Fruit fly (Drosophila melanogaster) whole organism, prepupa: Measurements from ENCODE around the gene gpp.

ENCODE experiments used
- Blimp-1 ChIP-seq: fragments of 200-800 bp; sonication (Bioruptor generic); optimal IDR thresholded peaks from 3 replicates; lab custom pipeline; 2017; ENCODE audit warnings: missing biosample characterization, missing genetic modification characterization, mild to moderate bottlenecking, moderate library complexity, missing genetic modification reagents
- CG10631 ChIP-seq: fragments of 200-800 bp; sonication (Bioruptor generic); optimal IDR thresholded peaks from 2 replicates; lab custom pipeline; 2016; ENCODE audit warnings: missing biosample characterization, missing genetic modification characterization
- CG11294 ChIP-seq: fragments of 200-800 bp; sonication (Bioruptor generic); IDR thresholded peaks from 2 replicates; pipeline ENCODE4 v1.3.6; 2022; ENCODE audit warnings: missing biosample characterization, missing genetic modification characterization
- CG11762 ChIP-seq: fragments of 200-800 bp; sonication (Bioruptor generic); optimal IDR thresholded peaks from 3 replicates; lab custom pipeline; 2016; ENCODE audit warnings: missing biosample characterization, missing genetic modification characterization; ENCODE audit not compliant: insufficient read depth
- CG15336 ChIP-seq: fragments of 200-800 bp; sonication (Bioruptor generic); IDR thresholded peaks from 2 replicates; pipeline ENCODE4 v1.3.6; 2022; ENCODE audit warnings: missing biosample characterization, missing genetic modification characterization
- CG1621 ChIP-seq: fragments of 200-800 bp; sonication (Bioruptor generic); optimal IDR thresholded peaks from 3 replicates; lab custom pipeline; 2018; ENCODE audit warnings: missing biosample characterization, mild to moderate bottlenecking, missing genetic modification characterization
- CG32006 ChIP-seq: fragments of 200-800 bp; sonication (Bioruptor generic); optimal IDR thresholded peaks from 3 replicates; lab custom pipeline; 2017; ENCODE audit warnings: missing biosample characterization, mild to moderate bottlenecking, missing genetic modification characterization
- CG4318 ChIP-seq: fragments of 200-800 bp; sonication (Bioruptor generic); optimal IDR thresholded peaks from 3 replicates; lab custom pipeline; 2017; ENCODE audit warnings: missing biosample characterization, mild to moderate bottlenecking, missing genetic modification characterization
- CG6163 ChIP-seq: fragments of 200-800 bp; sonication (Bioruptor generic); IDR thresholded peaks from 3 replicates; pipeline ENCODE4 v1.3.6; 2022; ENCODE audit warnings: missing biosample characterization, missing genetic modification characterization
- CG6276 ChIP-seq: fragments of 200-800 bp; sonication (Bioruptor generic); optimal IDR thresholded peaks from 2 replicates; lab custom pipeline; 2017; ENCODE audit warnings: missing biosample characterization, mild to moderate bottlenecking, missing genetic modification characterization
- CG6792 ChIP-seq: fragments of 200-800 bp; sonication (Bioruptor generic); optimal IDR thresholded peaks from 3 replicates; lab custom pipeline; 2016; ENCODE audit warnings: missing biosample characterization, missing genetic modification characterization
- CG6808 ChIP-seq: fragments of 200-800 bp; sonication (Bioruptor generic); optimal IDR thresholded peaks from 3 replicates; lab custom pipeline; 2017; ENCODE audit warnings: missing biosample characterization, missing genetic modification characterization, mild to moderate bottlenecking, moderate library complexity, missing genetic modification reagents
- CG6854 ChIP-seq: fragments of 200-800 bp; sonication (Bioruptor generic); optimal IDR thresholded peaks from 2 replicates; lab custom pipeline; 2017; ENCODE audit warnings: missing biosample characterization, mild to moderate bottlenecking, missing genetic modification characterization
- CG7368 ChIP-seq: fragments of 200-800 bp; sonication (Bioruptor generic); optimal IDR thresholded peaks from 3 replicates; lab custom pipeline; 2016; ENCODE audit warnings: missing biosample characterization, missing genetic modification characterization
- CG8119 ChIP-seq: fragments of 200-800 bp; sonication (Bioruptor generic); IDR thresholded peaks from 3 replicates; pipeline ENCODE4 v1.3.6; 2022; ENCODE audit warnings: missing biosample characterization, missing genetic modification characterization
- CG8319 ChIP-seq: fragments of 200-800 bp; sonication (Bioruptor generic); optimal IDR thresholded peaks from 3 replicates; lab custom pipeline; 2016; ENCODE audit warnings: missing biosample characterization, missing genetic modification characterization
- CG9139 ChIP-seq: fragments of 200-800 bp; sonication (Bioruptor generic); optimal IDR thresholded peaks from 3 replicates; lab custom pipeline; 2017; ENCODE audit warnings: missing biosample characterization, mild to moderate bottlenecking, missing genetic modification characterization
- Eip75B ChIP-seq: fragments of 200-800 bp; sonication (Bioruptor generic); optimal IDR thresholded peaks from 3 replicates; lab custom pipeline; 2016; ENCODE audit warnings: missing biosample characterization, missing genetic modification characterization
- Eip78C ChIP-seq: fragments of 200-800 bp; sonication (Bioruptor generic); peaks from one replicate; lab custom pipeline; 2016; ENCODE audit warnings: missing biosample characterization, missing genetic modification characterization
- Eip93F ChIP-seq: fragments of 200-800 bp; sonication (Bioruptor generic); optimal IDR thresholded peaks from 2 replicates; lab custom pipeline; 2016; ENCODE audit warnings: missing biosample characterization, mild to moderate bottlenecking, missing genetic modification characterization
- Ets96B ChIP-seq: fragments of 200-800 bp; optimal IDR thresholded peaks from 2 replicates; lab custom pipeline; 2019; ENCODE audit warnings: missing biosample characterization, mild to moderate bottlenecking, missing genetic modification characterization, moderate library complexity
- Gug ChIP-seq: fragments of 200-800 bp; sonication (Bioruptor generic); IDR thresholded peaks from 2 replicates; pipeline ENCODE4 v1.3.6; 2022; ENCODE audit warnings: missing biosample characterization, missing genetic modification characterization
- Hr38 ChIP-seq: sonication (Bioruptor generic); optimal IDR thresholded peaks from 2 replicates; lab custom pipeline; 2016; ENCODE audit warnings: missing biosample characterization, missing genetic modification characterization
- Hr39 ChIP-seq: fragments of 200-800 bp; sonication (Bioruptor generic); optimal IDR thresholded peaks from 2 replicates; lab custom pipeline; 2016; ENCODE audit warnings: missing biosample characterization, missing genetic modification characterization
- Hr4 ChIP-seq: fragments of 200-800 bp; sonication (Bioruptor generic); optimal IDR thresholded peaks from 3 replicates; lab custom pipeline; 2016; ENCODE audit warnings: missing biosample characterization, missing genetic modification characterization
- Met ChIP-seq: fragments of 200-800 bp; sonication (Bioruptor generic); optimal IDR thresholded peaks from 3 replicates; lab custom pipeline; 2016; ENCODE audit warnings: missing biosample characterization, missing genetic modification characterization
- Smox ChIP-seq: fragments of 200-800 bp; sonication (Bioruptor generic); optimal IDR thresholded peaks from 3 replicates; lab custom pipeline; 2016; ENCODE audit warnings: missing biosample characterization, missing genetic modification characterization
- Sox102F ChIP-seq: fragments of 200-800 bp; sonication (Bioruptor generic); optimal IDR thresholded peaks from 2 replicates; lab custom pipeline; 2016; ENCODE audit warnings: missing biosample characterization, mild to moderate bottlenecking, missing genetic modification characterization
- Sox14 ChIP-seq: fragments of 200-800 bp; sonication (Bioruptor generic); optimal IDR thresholded peaks from 3 replicates; lab custom pipeline; 2016; ENCODE audit warnings: missing biosample characterization, missing genetic modification characterization
- achi ChIP-seq: fragments of 200-800 bp; sonication (Bioruptor generic); optimal IDR thresholded peaks from 3 replicates; lab custom pipeline; 2016; ENCODE audit warnings: missing biosample characterization, missing genetic modification characterization
- acj6 ChIP-seq: fragments of 200-800 bp; sonication (Bioruptor generic); optimal IDR thresholded peaks from 3 replicates; lab custom pipeline; 2016; ENCODE audit warnings: missing biosample characterization, missing genetic modification characterization
- cyc ChIP-seq: fragments of 200-800 bp; sonication (Bioruptor generic); optimal IDR thresholded peaks from 3 replicates; lab custom pipeline; 2016; ENCODE audit warnings: missing biosample characterization, missing genetic modification characterization
- dsx ChIP-seq: fragments of 200-800 bp; optimal IDR thresholded peaks from 3 replicates; lab custom pipeline; 2019; ENCODE audit warnings: missing biosample characterization, mild to moderate bottlenecking, missing genetic modification characterization, moderate library complexity; ENCODE audit not compliant: poor library complexity, severe bottlenecking
- esn ChIP-seq: fragments of 200-800 bp; sonication (Bioruptor generic); optimal IDR thresholded peaks from 2 replicates; lab custom pipeline; 2016; ENCODE audit warnings: missing biosample characterization, mild to moderate bottlenecking, missing genetic modification characterization, moderate library complexity
- fd59A ChIP-seq: fragments of 200-800 bp; sonication (Bioruptor generic); optimal IDR thresholded peaks from 2 replicates; lab custom pipeline; 2017; ENCODE audit warnings: missing biosample characterization, mild to moderate bottlenecking, missing genetic modification characterization, missing genetic modification reagents
- fkh ChIP-seq: fragments of 200-800 bp; sonication (Bioruptor generic); optimal IDR thresholded peaks from 3 replicates; lab custom pipeline; 2017; ENCODE audit warnings: missing biosample characterization, mild to moderate bottlenecking, missing genetic modification characterization, moderate library complexity
- lz ChIP-seq: fragments of 200-800 bp; sonication (Bioruptor generic); optimal IDR thresholded peaks from 3 replicates; lab custom pipeline; 2016; ENCODE audit warnings: missing biosample characterization, missing genetic modification characterization
- ss ChIP-seq, 2 experiments: fragments of 200-800 bp; sonication (Bioruptor generic); optimal IDR thresholded peaks; 2 replicates in 1 of 2; 3 replicates in 1 of 2; lab custom pipeline; 2017 to 2018; ENCODE audit warnings: mild to moderate bottlenecking in 2 of 2, missing biosample characterization in 2 of 2, missing genetic modification characterization in 2 of 2, moderate library complexity in 1 of 2
- svp ChIP-seq: fragments of 200-800 bp; sonication (Bioruptor generic); peaks from one replicate; lab custom pipeline; 2016; ENCODE audit warnings: missing biosample characterization, missing genetic modification characterization
- topi ChIP-seq: fragments of 200-800 bp; sonication (Bioruptor generic); optimal IDR thresholded peaks from 3 replicates; lab custom pipeline; 2016; ENCODE audit warnings: missing biosample characterization, missing genetic modification characterization
- vri ChIP-seq: fragments of 200-800 bp; sonication (Bioruptor generic); optimal IDR thresholded peaks from 3 replicates; lab custom pipeline; 2016; ENCODE audit warnings: missing biosample characterization, mild to moderate bottlenecking, missing genetic modification characterization

The gpp gene

DNA sequence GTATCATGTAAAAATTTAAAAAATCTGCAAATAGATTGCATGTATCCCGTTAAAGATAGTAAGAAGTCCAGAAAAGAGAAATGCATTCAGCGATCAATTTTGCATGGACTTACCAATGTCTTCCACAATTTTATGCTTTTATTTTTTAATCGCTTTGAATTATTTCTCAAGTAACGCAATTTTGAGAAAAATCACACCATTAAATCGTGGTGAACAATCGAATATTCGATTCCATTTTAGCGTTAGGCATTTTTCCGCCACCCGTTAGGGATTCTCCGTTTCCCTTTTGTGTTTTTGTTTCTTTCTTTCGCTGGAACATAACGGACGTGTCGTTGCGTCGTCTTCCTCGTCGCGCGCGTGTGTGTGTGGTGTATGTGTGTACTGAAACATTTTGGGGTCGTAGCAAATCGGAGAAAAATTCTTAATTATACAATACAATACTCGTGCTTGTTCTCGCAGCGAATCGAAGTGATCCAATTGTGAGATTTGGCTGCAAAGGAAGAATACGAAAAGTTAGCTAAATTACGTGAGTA lies at the start of gene gpp:
gpp (plus strand) TSS at position 290 of the 533 bp plus-strand sequence.
- TF ChIP-seq CG1621 (tag; lab: Kevin White, UChicago) (peak; percentile 10), dsx (GFP tag; lab: Kevin White, UChicago) (peak; percentile 59), Hr39 (GFP tag; lab: Kevin White, UChicago) (no peak), Eip93F (no peak), CG7368 (GFP tag; lab: Kevin White, UChicago) (peak; percentile 13), Ets96B (tag; lab: Kevin White, UChicago) (no peak), CG15336 (GFP tag; lab: Robert Waterston, UW) (no peak), fd59A (GFP tag; lab: Kevin White, UChicago) (no peak), svp (peak; percentile 69), CG32006 (GFP tag; lab: Kevin White, UChicago) (no peak), Eip78C (GFP tag; lab: Kevin White, UChicago) (peak; percentile 72), Smox (no peak), CG11762 (no peak), CG6854 (GFP tag; lab: Kevin White, UChicago) (peak; percentile 41), vri (GFP tag; lab: Kevin White, UChicago) (peak; percentile 36), Blimp-1 (GFP tag; lab: Kevin White, UChicago) (no peak), esn (GFP tag; lab: Kevin White, UChicago) (peak; percentile 13), ss (GFP tag; optimal IDR thresholded peaks at IDR 0.05; lab: Kevin White, UChicago) (peak in 1 of 2 experiments; percentile 19), cyc (GFP tag; lab: Kevin White, UChicago) (no peak), Hr4 (GFP tag; lab: Kevin White, UChicago) (no peak), CG6276 (GFP tag; lab: Kevin White, UChicago) (no peak), CG6792 (GFP tag; lab: Kevin White, UChicago) (no peak), CG6163 (GFP tag; lab: Robert Waterston, UW) (no peak), Sox14 (GFP tag; lab: Kevin White, UChicago) (peak; percentile 4), Sox102F (peak; percentile 29), Hr38 (GFP tag; lab: Kevin White, UChicago) (no peak)

- TF ChIP-seq CG11294 (peak; percentile 14; the same call in 1 of the 2 replicates), CG4318 (GFP tag; lab: Kevin White, UChicago) (no peak), Eip78C (GFP tag; lab: Kevin White, UChicago) (no peak), CG11762 (peak; percentile 24), CG9139 (GFP tag; lab: Kevin White, UChicago) (no peak), acj6 (no peak), Eip75B (no peak), esn (GFP tag; lab: Kevin White, UChicago) (peak; percentile 32), Eip93F (no peak), cyc (GFP tag; lab: Kevin White, UChicago) (peak; percentile 32), lz (peak; percentile 46), Hr39 (GFP tag; lab: Kevin White, UChicago) (no peak)
Measured at dm6 chr3R:6368100-6368499, 38.6 kb upstream of the gpp start, which contains the start of gene CG42724. Gene CG42724, minus strand, starts transcription at chr3R:6368288.

dm6 chr3R:6368550-6369238 lies 38.0 kb upstream of the gpp start, which contains the start of gene CG10286:
Gene CG10286, plus strand, starts transcription at chr3R:6368965.
- TF ChIP-seq Smox: no peak
- TF ChIP-seq CG15336 (GFP tag; lab: Robert Waterston, UW): 0 out of 2 replicates have a peak, but pooled peaks have one; percentile 23
- peak; percentile 24 for TF ChIP-seq acj6
- TF ChIP-seq fkh: no peak
- no peak for TF ChIP-seq Sox102F
- no peak for TF ChIP-seq CG8119 (GFP tag; lab: Robert Waterston, UW)
- TF ChIP-seq CG8319 (GFP tag; lab: Kevin White, UChicago): no peak
- no peak for TF ChIP-seq CG6854 (GFP tag; lab: Kevin White, UChicago)
- TF ChIP-seq Blimp-1 (GFP tag; lab: Kevin White, UChicago): no peak
- TF ChIP-seq CG11294: no peak
- no peak for TF ChIP-seq topi (GFP tag; lab: Kevin White, UChicago)
- peak; percentile 34 for TF ChIP-seq Ets96B (tag; lab: Kevin White, UChicago)
- TF ChIP-seq CG10631 (GFP tag; lab: Kevin White, UChicago): peak; percentile 20
- TF ChIP-seq CG32006 (GFP tag; lab: Kevin White, UChicago): no peak
- no peak for TF ChIP-seq Hr39 (GFP tag; lab: Kevin White, UChicago)
- TF ChIP-seq cyc (GFP tag; lab: Kevin White, UChicago): no peak
- TF ChIP-seq fd59A (GFP tag; lab: Kevin White, UChicago): no peak
- no peak for TF ChIP-seq vri (GFP tag; lab: Kevin White, UChicago)
- TF ChIP-seq CG6808 (GFP tag; lab: Kevin White, UChicago): peak; percentile 78
- no peak for TF ChIP-seq achi (GFP tag; lab: Kevin White, UChicago)
- peak; percentile 16 for TF ChIP-seq esn (GFP tag; lab: Kevin White, UChicago)
- peak; percentile 42 for TF ChIP-seq Sox14 (GFP tag; lab: Kevin White, UChicago)
- no peak for TF ChIP-seq Gug (GFP tag; lab: Robert Waterston, UW)
- no peak for TF ChIP-seq dsx (GFP tag; lab: Kevin White, UChicago)
- TF ChIP-seq Met (GFP tag; lab: Kevin White, UChicago): no peak
- TF ChIP-seq CG11762: no peak
